Worm (Caenorhabditis elegans) whole organism, L4/young adult: ENCODE measurements around the gene mul-1.

ENCODE experiments used
- W03F9.2 ChIP-seq: fragments of 150-350 bp; optimal IDR thresholded peaks from 2 replicates; lab custom pipeline; 2014; ENCODE audit warnings: missing biosample characterization, missing genetic modification characterization
- dao-5 ChIP-seq: sonication (generic microtip); optimal IDR thresholded peaks from 2 replicates; lab custom pipeline; 2016; ENCODE audit warnings: missing genotype, missing genetic modification characterization, moderate library complexity, missing compliant biosample characterization
- him-1 ChIP-seq: sonication (generic microtip); optimal IDR thresholded peaks from 2 replicates; lab custom pipeline; 2016; ENCODE audit warnings: missing genotype, missing genetic modification reagents, missing genetic modification characterization, missing compliant biosample characterization

ce11 chrIV:4102720-4103119, 20.2 kb downstream of the mul-1 start, which contains the start of gene ubc-1:
- TF ChIP-seq him-1 (no peak), W03F9.2 (tag; lab: Kevin White, UChicago) (no peak), dao-5 (no peak)
